Fruit fly (Drosophila melanogaster) whole organism, embryonic: Measurements from ENCODE around the gene LIMK1.

ENCODE experiments used
- BtbVII ChIP-seq: fragments of 200-800 bp; sonication (Bioruptor generic); optimal IDR thresholded peaks from 3 replicates; lab custom pipeline; 2017; ENCODE audit warnings: missing biosample characterization, mild to moderate bottlenecking, missing genetic modification characterization
- Bteb2 ChIP-seq: fragments of 200-800 bp; sonication (Bioruptor generic); optimal IDR thresholded peaks from 2 replicates; lab custom pipeline; 2016; ENCODE audit warnings: missing biosample characterization, missing genetic modification characterization
- CG10431 ChIP-seq: fragments of 200-800 bp; sonication (Bioruptor generic); optimal IDR thresholded peaks from 3 replicates; lab custom pipeline; 2018; ENCODE audit warnings: missing biosample characterization, mild to moderate bottlenecking, missing genetic modification characterization
- CG11456 ChIP-seq: fragments of 200-800 bp; sonication (Bioruptor generic); IDR thresholded peaks from 3 replicates; pipeline ENCODE4 v1.3.6; 2022; ENCODE audit warnings: missing biosample characterization, missing genetic modification characterization
- CG12391 ChIP-seq: fragments of 200-800 bp; sonication (Bioruptor generic); optimal IDR thresholded peaks from 3 replicates; lab custom pipeline; 2018; ENCODE audit warnings: missing biosample characterization, mild to moderate bottlenecking, missing genetic modification characterization, moderate library complexity
- CG13775 ChIP-seq: fragments of 200-800 bp; sonication (Bioruptor generic); optimal IDR thresholded peaks from 3 replicates; lab custom pipeline; 2017; ENCODE audit warnings: missing biosample characterization, mild to moderate bottlenecking, missing genetic modification characterization
- CG14050 ChIP-seq: fragments of 200-800 bp; sonication (Bioruptor generic); IDR thresholded peaks from 3 replicates; pipeline ENCODE4 v1.3.6; 2022; ENCODE audit warnings: missing biosample characterization, missing genetic modification characterization
- CG15514 ChIP-seq: fragments of 200-800 bp; sonication (Bioruptor generic); optimal IDR thresholded peaks from 3 replicates; lab custom pipeline; 2017; ENCODE audit warnings: missing biosample characterization, missing genetic modification characterization, mild to moderate bottlenecking, moderate library complexity, missing genetic modification reagents
- CG15696 ChIP-seq: fragments of 200-800 bp; sonication (Bioruptor generic); optimal IDR thresholded peaks from 2 replicates; lab custom pipeline; 2019; ENCODE audit warnings: missing biosample characterization, mild to moderate bottlenecking, missing genetic modification characterization, moderate library complexity
- CG16863 ChIP-seq: fragments of 200-800 bp; sonication (Bioruptor generic); optimal IDR thresholded peaks from 3 replicates; lab custom pipeline; 2016; ENCODE audit warnings: missing biosample characterization, missing genetic modification characterization
- CG1792 ChIP-seq: fragments of 200-800 bp; sonication (Bioruptor generic); optimal IDR thresholded peaks from 2 replicates; lab custom pipeline; 2016; ENCODE audit warnings: missing biosample characterization, missing genetic modification characterization
- CG18599 ChIP-seq: fragments of 200-800 bp; sonication (Bioruptor generic); optimal IDR thresholded peaks from 3 replicates; lab custom pipeline; 2017; ENCODE audit warnings: missing biosample characterization, missing genetic modification characterization, mild to moderate bottlenecking, moderate library complexity, missing genetic modification reagents
- CG2120 ChIP-seq: fragments of 200-800 bp; sonication (Bioruptor generic); optimal IDR thresholded peaks from 3 replicates; lab custom pipeline; 2016; ENCODE audit warnings: missing biosample characterization, missing genetic modification characterization
- CG31388 ChIP-seq: fragments of 200-800 bp; sonication (Bioruptor generic); optimal IDR thresholded peaks from 2 replicates; lab custom pipeline; 2016; ENCODE audit warnings: missing biosample characterization, missing genetic modification characterization
- CG3407 ChIP-seq: fragments of 200-800 bp; sonication (Bioruptor generic); optimal IDR thresholded peaks from 2 replicates; lab custom pipeline; 2018; ENCODE audit warnings: missing biosample characterization, mild to moderate bottlenecking, missing genetic modification characterization
- CG3995 ChIP-seq: fragments of 200-800 bp; sonication (Bioruptor generic); optimal IDR thresholded peaks from 3 replicates; lab custom pipeline; 2016; ENCODE audit warnings: missing biosample characterization, missing genetic modification characterization
- CG4282 ChIP-seq: fragments of 200-800 bp; sonication (Bioruptor generic); optimal IDR thresholded peaks from 2 replicates; lab custom pipeline; 2016; ENCODE audit warnings: missing biosample characterization, missing genetic modification characterization
- CG7987 ChIP-seq: fragments of 200-800 bp; sonication (Bioruptor generic); optimal IDR thresholded peaks from 2 replicates; lab custom pipeline; 2018; ENCODE audit warnings: missing biosample characterization, mild to moderate bottlenecking, missing genetic modification characterization, moderate library complexity
- CG8944 ChIP-seq: fragments of 200-800 bp; sonication (Bioruptor generic); optimal IDR thresholded peaks from 3 replicates; lab custom pipeline; 2016; ENCODE audit warnings: missing biosample characterization, missing genetic modification characterization
- CG9876 ChIP-seq: fragments of 200-800 bp; sonication (Bioruptor generic); optimal IDR thresholded peaks from 2 replicates; lab custom pipeline; 2016; ENCODE audit warnings: missing biosample characterization, missing genetic modification characterization
- Dp ChIP-seq: fragments of 200-800 bp; sonication (Bioruptor generic); optimal IDR thresholded peaks from 2 replicates; lab custom pipeline; 2018; ENCODE audit warnings: missing biosample characterization, mild to moderate bottlenecking, missing genetic modification characterization, moderate library complexity
- Dref ChIP-seq: fragments of 200-800 bp; sonication (Bioruptor generic); IDR thresholded peaks from 2 replicates; pipeline ENCODE4 v1.3.6; 2022; ENCODE audit warnings: missing biosample characterization, missing genetic modification characterization
- Ets65A ChIP-seq: fragments of 200-800 bp; sonication (Bioruptor generic); peaks from one replicate; lab custom pipeline; 2016; ENCODE audit warnings: missing biosample characterization, missing genetic modification characterization
- Ets97D ChIP-seq: fragments of 200-800 bp; sonication (Bioruptor generic); optimal IDR thresholded peaks from 3 replicates; lab custom pipeline; 2016; ENCODE audit warnings: missing biosample characterization, missing genetic modification characterization
- Fer2 ChIP-seq: fragments of 200-800 bp; sonication (Bioruptor generic); optimal IDR thresholded peaks from 2 replicates; lab custom pipeline; 2018; ENCODE audit warnings: missing biosample characterization, mild to moderate bottlenecking, missing genetic modification characterization, moderate library complexity
- GATAe ChIP-seq: fragments of 200-800 bp; sonication (Bioruptor generic); conservative IDR thresholded peaks from 2 replicates; pipeline ENCODE4 v1.3.6; 2022; ENCODE audit warnings: missing biosample characterization, missing genetic modification characterization
- Hr78 ChIP-seq, 2 experiments: fragments of 200-800 bp in 1 of 2; fragments of >200 bp in 1 of 2; sonication (Bioruptor generic) in 1 of 2; optimal IDR thresholded peaks; 2 replicates each; lab custom pipeline; 2017 to 2019; ENCODE audit warnings: missing biosample characterization in 2 of 2, missing genetic modification characterization in 2 of 2, mild to moderate bottlenecking in 1 of 2, moderate library complexity in 1 of 2
- Jarid2 ChIP-seq: fragments of 200-800 bp; sonication (Bioruptor generic); optimal IDR thresholded peaks from 3 replicates; lab custom pipeline; 2017; ENCODE audit warnings: mild to moderate bottlenecking, missing biosample characterization, missing genetic modification reagents, missing genetic modification characterization
- MBD-R2 ChIP-seq: fragments of 200-800 bp; sonication (Bioruptor generic); IDR thresholded peaks from 2 replicates; pipeline ENCODE4 v1.3.6; 2022; ENCODE audit warnings: missing biosample characterization, missing genetic modification characterization
- Nf-YC ChIP-seq: fragments of 200-800 bp; optimal IDR thresholded peaks from 3 replicates; lab custom pipeline; 2019; ENCODE audit warnings: missing biosample characterization, mild to moderate bottlenecking, missing genetic modification characterization, moderate library complexity
- NfI ChIP-seq: fragments of 200-800 bp; sonication (Bioruptor generic); optimal IDR thresholded peaks from 3 replicates; lab custom pipeline; 2018; ENCODE audit warnings: missing biosample characterization, mild to moderate bottlenecking, missing genetic modification characterization, moderate library complexity
- Ravus ChIP-seq: fragments of 200-800 bp; sonication (Bioruptor generic); IDR thresholded peaks from 2 replicates; pipeline ENCODE4 v1.3.6; 2022; ENCODE audit warnings: missing biosample characterization, missing genetic modification characterization
- Sox100B ChIP-seq: fragments of 200-800 bp; sonication (Bioruptor generic); optimal IDR thresholded peaks from 3 replicates; lab custom pipeline; 2018; ENCODE audit warnings: missing biosample characterization, mild to moderate bottlenecking, missing genetic modification characterization
- ara ChIP-seq: fragments of 200-800 bp; sonication (Bioruptor generic); IDR thresholded peaks from 2 replicates; pipeline ENCODE4 v1.3.6; 2022; ENCODE audit warnings: missing biosample characterization, missing genetic modification characterization
- ato ChIP-seq: fragments of 200-800 bp; sonication (Bioruptor generic); IDR thresholded peaks from 2 replicates; pipeline ENCODE4 v1.3.6; 2022; ENCODE audit warnings: missing biosample characterization, missing genetic modification characterization; ENCODE audit not compliant: partially characterized antibody
- ci ChIP-seq: fragments of 200-800 bp; sonication (Bioruptor generic); IDR thresholded peaks from 3 replicates; pipeline ENCODE4 v1.3.6; 2022; ENCODE audit warnings: missing biosample characterization, missing genetic modification characterization
- da ChIP-seq: fragments of 200-800 bp; sonication (Bioruptor generic); optimal IDR thresholded peaks from 2 replicates; lab custom pipeline; 2016; ENCODE audit warnings: missing biosample characterization, missing genetic modification characterization
- eve ChIP-seq, 2 experiments: fragments of >200 bp; optimal IDR thresholded peaks; 2 replicates each; lab custom pipeline; 2017; ENCODE audit warnings: missing biosample characterization in 2 of 2, missing genetic modification characterization in 2 of 2
- eyg ChIP-seq: fragments of 200-800 bp; sonication (Bioruptor generic); optimal IDR thresholded peaks from 3 replicates; lab custom pipeline; 2016; ENCODE audit warnings: missing biosample characterization, missing genetic modification characterization
- fu2 ChIP-seq: fragments of 200-800 bp; sonication (Bioruptor generic); optimal IDR thresholded peaks from 2 replicates; lab custom pipeline; 2016; ENCODE audit warnings: missing biosample characterization, missing genetic modification characterization
- hbn ChIP-seq: fragments of 200-800 bp; sonication (Bioruptor generic); IDR thresholded peaks from 2 replicates; pipeline ENCODE4 v1.3.6; 2022; ENCODE audit warnings: missing biosample characterization, missing genetic modification characterization; ENCODE audit not compliant: partially characterized antibody
- jing ChIP-seq: fragments of 200-800 bp; sonication (Bioruptor generic); optimal IDR thresholded peaks from 2 replicates; lab custom pipeline; 2018; ENCODE audit warnings: missing biosample characterization, mild to moderate bottlenecking, missing genetic modification characterization
- jumu ChIP-seq: fragments of 200-800 bp; sonication (Bioruptor generic); optimal IDR thresholded peaks from 3 replicates; lab custom pipeline; 2016; ENCODE audit warnings: missing biosample characterization, missing genetic modification characterization
- lilli ChIP-seq: fragments of 200-800 bp; sonication (Bioruptor generic); optimal IDR thresholded peaks from 3 replicates; lab custom pipeline; 2016; ENCODE audit warnings: missing biosample characterization, missing genetic modification characterization
- org-1 ChIP-seq: fragments of 200-800 bp; sonication (Bioruptor generic); optimal IDR thresholded peaks from 2 replicates; lab custom pipeline; 2017; ENCODE audit warnings: missing biosample characterization, missing genetic modification characterization
- pum ChIP-seq: fragments of 200-800 bp; sonication (Bioruptor generic); optimal IDR thresholded peaks from 2 replicates; lab custom pipeline; 2016; ENCODE audit warnings: missing biosample characterization, missing genetic modification characterization
- sd ChIP-seq: fragments of 200-800 bp; sonication (Bioruptor generic); optimal IDR thresholded peaks from 3 replicates; lab custom pipeline; 2018; ENCODE audit warnings: missing biosample characterization, mild to moderate bottlenecking, missing genetic modification characterization, moderate library complexity
- tap ChIP-seq: fragments of 200-800 bp; optimal IDR thresholded peaks from 3 replicates; lab custom pipeline; 2019; ENCODE audit warnings: missing biosample characterization, mild to moderate bottlenecking, missing genetic modification characterization, moderate library complexity
- unc-4 ChIP-seq: fragments of 200-800 bp; sonication (Bioruptor generic); IDR thresholded peaks from 2 replicates; pipeline ENCODE4 v1.3.6; 2022; ENCODE audit warnings: missing biosample characterization, missing genetic modification characterization; ENCODE audit not compliant: partially characterized antibody

Gene LIMK1

DNA sequence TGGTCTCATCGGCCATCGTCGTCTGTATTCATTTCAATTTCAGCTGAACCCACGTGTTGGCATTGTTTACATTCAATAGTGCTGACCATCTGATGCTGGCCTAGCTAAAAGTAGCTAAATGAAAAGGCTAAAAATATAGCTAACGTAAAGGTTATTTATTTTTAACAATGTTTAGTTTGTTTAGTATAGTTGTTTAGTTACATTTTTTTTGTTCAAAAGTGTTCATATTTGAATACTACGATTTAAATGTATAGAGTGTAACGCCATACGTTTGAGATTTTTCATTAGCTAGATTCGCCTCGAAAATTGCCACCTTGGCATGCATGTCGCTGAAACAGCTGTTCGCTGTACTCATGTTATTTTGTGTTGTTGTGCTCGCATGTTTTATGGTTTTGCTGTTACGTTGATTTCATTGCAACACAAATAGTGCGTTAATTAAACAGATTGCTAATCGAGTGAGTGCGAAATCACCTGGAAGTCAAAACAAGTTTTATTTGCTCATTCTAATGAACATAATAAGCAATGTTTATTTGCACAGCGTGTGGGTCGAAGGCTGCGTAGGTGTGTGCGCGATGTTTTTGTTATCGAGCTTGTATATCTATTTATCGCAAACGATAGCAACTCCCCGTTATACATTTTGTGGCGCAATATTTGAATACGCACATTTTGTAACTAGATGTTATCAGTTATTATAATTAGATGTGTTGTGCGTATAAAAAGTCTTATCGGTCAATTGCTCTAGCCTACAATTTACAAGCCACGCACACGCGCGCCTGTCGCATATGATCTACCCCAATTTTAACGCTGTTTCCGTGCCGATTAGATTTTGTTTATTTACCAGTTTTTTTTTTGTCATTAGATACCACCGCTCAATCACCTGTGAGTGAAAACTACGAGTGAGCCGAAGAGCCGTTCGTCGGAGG, 19.8 kb upstream of the LIMK1 start, which contains the start of the genes CG1463 and Fpgs1 (continued):
- TF ChIP-seq CG1792 (no peak), tap (tag; lab: Kevin White, UChicago) (no peak), CG16863 (GFP tag; lab: Kevin White, UChicago) (no peak), CG3407 (GFP tag; lab: Kevin White, UChicago) (no peak), fu2 (GFP tag; lab: Kevin White, UChicago) (peak; percentile 53), BtbVII (GFP tag; lab: Kevin White, UChicago) (no peak), GATAe (GFP tag; lab: Robert Waterston, UW) (no peak), CG18599 (GFP tag; lab: Kevin White, UChicago) (no peak), da (no peak), sd (tag; lab: Kevin White, UChicago) (peak; percentile 59), Sox100B (GFP tag; lab: Kevin White, UChicago) (no peak), CG31388 (GFP tag; lab: Kevin White, UChicago) (no peak), Ets65A (GFP tag; lab: Kevin White, UChicago) (peak; percentile 77), CG15696 (tag; lab: Kevin White, UChicago) (peak; percentile 37), jing (GFP tag; lab: Kevin White, UChicago) (no peak), CG15514 (GFP tag; lab: Kevin White, UChicago) (peak; percentile 35), CG2120 (GFP tag; lab: Kevin White, UChicago) (peak; percentile 62), hbn (GFP tag; lab: Robert Waterston, UW) (peak; percentile 16; the same call in 1 of the 2 replicates), jumu (GFP tag; lab: Kevin White, UChicago) (peak; percentile 12), CG14050 (GFP tag; lab: Robert Waterston, UW) (no peak), Fer2 (tag; lab: Kevin White, UChicago) (no peak), MBD-R2 (GFP tag; lab: Robert Waterston, UW) (peak; percentile 61; the same call in 1 of the 2 replicates), CG13775 (GFP tag; lab: Kevin White, UChicago) (peak; percentile 50), Dref (GFP tag; lab: Robert Waterston, UW) (peak; percentile 67), ci (GFP tag; lab: Robert Waterston, UW) (no peak), ato (GFP tag; lab: Robert Waterston, UW) (no peak), eyg (no peak), eve (GFP tag; optimal IDR thresholded peaks at IDR 0.05; lab: Kevin White, UChicago) (no peak), pum (GFP tag; lab: Kevin White, UChicago) (no peak), Dp (GFP tag; lab: Kevin White, UChicago) (peak; percentile 71), unc-4 (GFP tag; lab: Robert Waterston, UW) (peak; percentile 60), Hr78 (GFP tag; optimal IDR thresholded peaks at IDR 0.05; lab: Kevin White, UChicago) (no peak), CG3995 (no peak), ara (no peak), lilli (GFP tag; lab: Kevin White, UChicago) (peak; percentile 55), CG7987 (GFP tag; lab: Kevin White, UChicago) (no peak), CG9876 (GFP tag; lab: Kevin White, UChicago) (no peak), CG10431 (GFP tag; lab: Kevin White, UChicago) (no peak), NfI (GFP tag; lab: Kevin White, UChicago) (no peak), Nf-YC (tag; lab: Kevin White, UChicago) (peak; percentile 45), CG8944 (GFP tag; lab: Kevin White, UChicago) (no peak), Bteb2 (no peak), org-1 (no peak), CG11456 (GFP tag; lab: Robert Waterston, UW) (no peak), Jarid2 (GFP tag; lab: Kevin White, UChicago) (no peak), Ets97D (GFP tag; lab: Kevin White, UChicago) (peak; percentile 3), CG4282 (no peak), CG12391 (peak; percentile 57), Ravus (GFP tag; lab: Robert Waterston, UW) (no peak)
